Worm (Caenorhabditis elegans) whole organism, mixed stage, embryonic: ENCODE measurements around the gene del-1.

Experiments
- ces-1 ChIP-seq: fragments of 150-350 bp; optimal IDR thresholded peaks from 2 replicates; lab custom pipeline; 2014; ENCODE audit warnings: missing biosample characterization, missing genetic modification reagents, missing genetic modification characterization
- elt-1 ChIP-seq: sonication (generic microtip); optimal IDR thresholded peaks from 2 replicates; lab custom pipeline; 2017; ENCODE audit warnings: missing genetic modification characterization, mild to moderate bottlenecking, missing compliant biosample characterization, antibody characterized with exemption, moderate library complexity, borderline replicate concordance; ENCODE audit not compliant: insufficient read depth
- elt-3 ChIP-seq: fragments of 150-350 bp; optimal IDR thresholded peaks from 2 replicates; lab custom pipeline; 2014; ENCODE audit warnings: missing biosample characterization, missing genetic modification characterization
- lin-13 ChIP-seq: fragments of 150-350 bp; optimal IDR thresholded peaks from 2 replicates; lab custom pipeline; 2014; ENCODE audit warnings: missing biosample characterization, missing genetic modification characterization
- lsy-2 ChIP-seq: fragments of 150-350 bp; optimal IDR thresholded peaks from 2 replicates; lab custom pipeline; 2014; ENCODE audit warnings: missing biosample characterization, missing genetic modification characterization
- mep-1 ChIP-seq: fragments of 150-350 bp; optimal IDR thresholded peaks from 2 replicates; lab custom pipeline; 2017; ENCODE audit warnings: missing biosample characterization, missing genetic modification reagents, missing genetic modification characterization, inconsistent platforms
- mls-2 ChIP-seq: sonication (generic microtip); optimal IDR thresholded peaks from 2 replicates; lab custom pipeline; 2016; ENCODE audit warnings: mild to moderate bottlenecking, missing genetic modification characterization, moderate library complexity, missing compliant biosample characterization
- nhr-28 ChIP-seq: fragments of 150-350 bp; optimal IDR thresholded peaks from 2 replicates; lab custom pipeline; 2014; ENCODE audit warnings: missing biosample characterization, missing genetic modification characterization
- nhr-76 ChIP-seq: sonication (generic microtip); optimal IDR thresholded peaks from 2 replicates; lab custom pipeline; 2017; ENCODE audit warnings: missing biosample characterization, missing genetic modification characterization
- pha-4 ChIP-seq: fragments of 150-350 bp; optimal IDR thresholded peaks from 2 replicates; lab custom pipeline; 2018; ENCODE audit warnings: missing biosample characterization, missing genetic modification reagents, missing genetic modification characterization
- sem-2 ChIP-seq: fragments of 200-800 bp; sonication (Bioruptor generic); optimal IDR thresholded peaks from 2 replicates; lab custom pipeline; 2018; ENCODE audit warnings: mild to moderate bottlenecking, missing genetic modification characterization, missing compliant biosample characterization
- snpc-4 ChIP-seq: fragments of 150-350 bp; optimal IDR thresholded peaks from 2 replicates; lab custom pipeline; 2014; ENCODE audit warnings: missing biosample characterization, missing genetic modification characterization
- unc-120 ChIP-seq: sonication (generic microtip); optimal IDR thresholded peaks from 2 replicates; lab custom pipeline; 2017; ENCODE audit warnings: missing genetic modification characterization, missing compliant biosample characterization; ENCODE audit not compliant: poor library complexity, severe bottlenecking
- unc-62 ChIP-seq: fragments of 150-350 bp; optimal IDR thresholded peaks from 2 replicates; lab custom pipeline; 2014; ENCODE audit warnings: missing biosample characterization, missing genetic modification reagents, missing genetic modification characterization

DNA sequence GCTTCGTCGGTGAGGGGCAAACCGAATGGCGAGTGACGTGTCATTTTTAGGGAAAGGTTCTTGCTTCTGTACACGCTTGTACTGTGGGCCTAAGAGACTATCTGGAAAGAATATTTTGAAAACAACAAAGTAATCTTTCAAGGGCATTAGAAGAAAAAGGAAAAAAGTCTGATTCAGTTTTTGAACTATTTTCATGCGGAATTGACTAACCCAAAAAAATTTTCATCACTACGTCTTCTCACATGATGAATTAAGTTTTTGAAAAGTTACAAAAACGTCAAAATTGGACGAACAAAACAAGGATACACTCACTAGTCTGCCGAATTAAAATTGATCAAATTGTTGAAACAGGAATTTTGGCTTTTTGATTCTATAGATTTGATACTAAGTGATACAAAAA is 52.4 kb downstream of the del-1 start, which contains the start of gene C11H1.9:
- TF ChIP-seq nhr-76 (tag; lab: Kevin White, UChicago) (no peak), elt-3 (tag; lab: Kevin White, UChicago) (no peak), lsy-2 (tag; lab: Kevin White, UChicago) (no peak), elt-1 (tag; lab: Kevin White, UChicago) (no peak), pha-4 (tag; lab: Kevin White, UChicago) (no peak), lin-13 (tag; lab: Kevin White, UChicago) (no peak), mep-1 (tag; lab: Kevin White, UChicago) (no peak), unc-62 (no peak), nhr-28 (tag; lab: Kevin White, UChicago) (no peak), sem-2 (GFP tag; lab: Kevin White, UChicago) (no peak), mls-2 (no peak), unc-120 (no peak), snpc-4 (tag; lab: Kevin White, UChicago) (no peak), ces-1 (GFP tag; lab: Kevin White, UChicago) (no peak)
